Worm (Caenorhabditis elegans): ENCODE measurements around the gene Y42G9A.3.

- no peak for TF ChIP-seq blmp-1 (tag; optimal IDR thresholded peaks at IDR 0.05)
- no peak for TF ChIP-seq sptf-1 (tag; optimal IDR thresholded peaks at IDR 0.05)
- TF ChIP-seq mls-2 (tag; optimal IDR thresholded peaks at IDR 0.05) = no peak
- TF ChIP-seq unc-62 (GFP tag; optimal IDR thresholded peaks at IDR 0.05) = peak; percentile 60
- no peak for TF ChIP-seq lin-13 (tag; optimal IDR thresholded peaks at IDR 0.05)
- TF ChIP-seq nhr-237 (tag; optimal IDR thresholded peaks at IDR 0.05) = peak; percentile 13
- TF ChIP-seq M03D4.4 (tag; optimal IDR thresholded peaks at IDR 0.05) = no peak
- no peak for TF ChIP-seq tbx-8 (GFP tag; optimal IDR thresholded peaks at IDR 0.05)
- TF ChIP-seq ceh-39 (tag; optimal IDR thresholded peaks at IDR 0.05) = no peak
- no peak for TF ChIP-seq pha-4 (tag; optimal IDR thresholded peaks at IDR 0.05)
- no peak for TF ChIP-seq nhr-76 (tag; optimal IDR thresholded peaks at IDR 0.05)
- no peak for TF ChIP-seq elt-3 (tag; optimal IDR thresholded peaks at IDR 0.05)
- TF ChIP-seq ztf-11 (tag; optimal IDR thresholded peaks at IDR 0.05) = no peak
- TF ChIP-seq nhr-28 (tag; optimal IDR thresholded peaks at IDR 0.05) = no peak
Observed at ce11 chrIII:6170038-6170437, 24.0 kb downstream of the Y42G9A.3 start.
